Worm (Caenorhabditis elegans): Measurements from ENCODE around the gene C09G4.4.
A peak's percentile ranks its signal among the peaks of the same experiment; 100 is the strongest.

- TF ChIP-seq nhr-237 (tag; optimal IDR thresholded peaks at IDR 0.05) (no peak), efl-1 (optimal IDR thresholded peaks at IDR 0.05) (peak in 1 of 2 experiments; percentile 20), efl-1 (GFP tag; optimal IDR thresholded peaks at IDR 0.05 in 1 of 2) (peak in 1 of 2 experiments; percentile 86), lin-39 (tag; optimal IDR thresholded peaks at IDR 0.05) (peak; percentile 26), irx-1 (tag; optimal IDR thresholded peaks at IDR 0.05) (no peak), blmp-1 (tag; optimal IDR thresholded peaks at IDR 0.05) (no peak), unc-130 (tag; optimal IDR thresholded peaks at IDR 0.05) (no peak)
These were observed 36.6 kb upstream of the C09G4.4 start for ce11 chrIV:8476166-8476565.
